Worm (Caenorhabditis elegans): ENCODE data around the gene F13E9.16.

DNA sequence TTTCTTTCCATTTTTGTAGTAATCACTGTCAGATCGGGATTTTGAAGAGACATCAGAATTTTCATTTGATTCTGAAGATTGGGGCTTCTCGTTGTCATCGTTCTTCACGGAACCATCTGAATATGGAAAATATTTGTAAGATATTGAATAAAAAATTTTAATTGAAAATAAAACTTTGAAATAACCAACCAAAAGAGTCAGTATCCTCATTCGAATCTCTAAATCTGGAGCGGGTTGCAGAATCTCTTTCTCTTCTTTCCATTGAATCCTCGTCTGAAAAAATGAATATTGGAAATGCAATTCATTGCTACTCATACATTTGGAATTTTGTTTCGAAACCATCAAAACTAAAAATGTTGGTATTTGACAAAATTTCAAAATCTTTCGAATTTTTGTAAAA lies 11.0 kb upstream of the F13E9.16 start:
- TF ChIP-seq ceh-82 (tag; optimal IDR thresholded peaks at IDR 0.05) (no peak), nhr-237 (tag; optimal IDR thresholded peaks at IDR 0.05) (no peak), ztf-11 (tag; optimal IDR thresholded peaks at IDR 0.05) (no peak), nhr-10 (tag; optimal IDR thresholded peaks at IDR 0.05) (no peak), nhr-6 (tag; optimal IDR thresholded peaks at IDR 0.05) (no peak), gmeb-1 (tag; optimal IDR thresholded peaks at IDR 0.05) (no peak), ceh-16 (tag; optimal IDR thresholded peaks at IDR 0.05) (no peak), snpc-4 (tag; optimal IDR thresholded peaks at IDR 0.05) (no peak), ztf-4 (tag; optimal IDR thresholded peaks at IDR 0.05) (no peak), sma-9 (GFP tag; optimal IDR thresholded peaks at IDR 0.05) (no peak), sma-9 (tag; optimal IDR thresholded peaks at IDR 0.05) (no peak), blmp-1 (tag; optimal IDR thresholded peaks at IDR 0.05; ENCODE audit: insufficient read depth) (no peak), lin-11 (tag; optimal IDR thresholded peaks at IDR 0.05) (no peak), fos-1 (tag; optimal IDR thresholded peaks at IDR 0.05) (no peak)

All from whole organism, L2 larva.